ENCODE assay signal across 4 fruit fly cellular contexts in genomic region chr2L:9490788-9491187, dm6.
TF ChIP-seq lines count a peak whose summit lies in the region.

No protein-coding gene starts in this region.

TF ChIP-seq in whole organism, adult, 20 proteins besides CTCF, POLR2A, EP300 and RAD21 (continued from another document):
- TF ChIP-seq Mnt (GFP tag; optimal IDR thresholded peaks at IDR 0.05; lab: Kevin White, UChicago) = no peak

TF ChIP-seq in whole organism, embryonic, 481 proteins besides CTCF, POLR2A, EP300 and RAD21 (continued from another document and continues in another):
- TF ChIP-seq gfzf (GFP tag; optimal IDR thresholded peaks at IDR 0.05; lab: Kevin White, UChicago) = no peak
- peak; percentile 17; the same call in 1 of the 2 replicates for TF ChIP-seq Bgb (GFP tag; IDR thresholded peaks at IDR 0.05; lab: Robert Waterston, UW; ENCODE audit: partially characterized antibody)
- TF ChIP-seq pb (GFP tag; optimal IDR thresholded peaks at IDR 0.05; lab: Kevin White, UChicago) = peak; percentile 1
- peak; percentile 76; the same call in 2 of the 3 replicates for TF ChIP-seq Dbx (GFP tag; IDR thresholded peaks at IDR 0.05; lab: Robert Waterston, UW)
- TF ChIP-seq knrl (GFP tag; IDR thresholded peaks at IDR 0.05; lab: Robert Waterston, UW; ENCODE audit: partially characterized antibody) = peak; percentile 31; the same call in 1 of the 3 replicates
- peak; percentile 70 for TF ChIP-seq Asciz (GFP tag; optimal IDR thresholded peaks at IDR 0.05; lab: Kevin White, UChicago)
- no peak for TF ChIP-seq ftz-f1 (GFP tag; optimal IDR thresholded peaks at IDR 0.05; lab: Kevin White, UChicago)
- TF ChIP-seq ap (GFP tag; IDR thresholded peaks at IDR 0.05; lab: Robert Waterston, UW) = no peak
- TF ChIP-seq CG13296 (GFP tag; optimal IDR thresholded peaks at IDR 0.05; lab: Kevin White, UChicago) = peak; percentile 84
- TF ChIP-seq so (GFP tag; IDR thresholded peaks at IDR 0.05; lab: Robert Waterston, UW) = no peak; the same call in 2 of the 3 replicates
- peak; percentile 64; the same call in 1 of the 2 replicates for TF ChIP-seq Ada2b (GFP tag; IDR thresholded peaks at IDR 0.05; lab: Robert Waterston, UW)
- TF ChIP-seq CG7928 (GFP tag; optimal IDR thresholded peaks at IDR 0.05; lab: Kevin White, UChicago) = peak; percentile 86
- TF ChIP-seq CG18011 (GFP tag; optimal IDR thresholded peaks at IDR 0.05; lab: Kevin White, UChicago) = peak; percentile 95
- TF ChIP-seq Dll (GFP tag; IDR thresholded peaks at IDR 0.05; lab: Robert Waterston, UW; ENCODE audit: partially characterized antibody) = no peak
- TF ChIP-seq H2.0 (GFP tag; IDR thresholded peaks at IDR 0.05; lab: Robert Waterston, UW) = 0 out of 2 replicates have a peak, but pooled peaks have one; percentile 12
- no peak for TF ChIP-seq TFAM (GFP tag; optimal IDR thresholded peaks at IDR 0.05; lab: Kevin White, UChicago)
- TF ChIP-seq onecut (GFP tag; IDR thresholded peaks at IDR 0.05; lab: Robert Waterston, UW) = peak; percentile 69
- TF ChIP-seq CG8089 (GFP tag; optimal IDR thresholded peaks at IDR 0.05; lab: Kevin White, UChicago) = no peak
- peak; percentile 43 for TF ChIP-seq Side (GFP tag; optimal IDR thresholded peaks at IDR 0.05; lab: Kevin White, UChicago)
- TF ChIP-seq CG7271 (tag; optimal IDR thresholded peaks at IDR 0.05; lab: Kevin White, UChicago) = peak; percentile 70
- peak; percentile 70 for TF ChIP-seq Fer3 (tag; optimal IDR thresholded peaks at IDR 0.05; lab: Kevin White, UChicago)
- TF ChIP-seq CG17612 (GFP tag; IDR thresholded peaks at IDR 0.05; lab: Robert Waterston, UW) = no peak
- TF ChIP-seq CG4404 (GFP tag; IDR thresholded peaks at IDR 0.05; lab: Robert Waterston, UW) = no peak
- peak; percentile 73 for TF ChIP-seq CG13894 (tag; optimal IDR thresholded peaks at IDR 0.05; lab: Kevin White, UChicago)
- TF ChIP-seq CG3726 (GFP tag; IDR thresholded peaks at IDR 0.05; lab: Robert Waterston, UW) = 0 out of 3 replicates have a peak, but pooled peaks have one; percentile 45
- TF ChIP-seq Rx (GFP tag; IDR thresholded peaks at IDR 0.05; lab: Robert Waterston, UW) = peak; percentile 39
- no peak for TF ChIP-seq CG2202 (tag; optimal IDR thresholded peaks at IDR 0.05; lab: Kevin White, UChicago)
- TF ChIP-seq eyg (GFP tag; optimal IDR thresholded peaks at IDR 0.05; lab: Kevin White, UChicago) = no peak
- TF ChIP-seq nerfin-1 (tag; optimal IDR thresholded peaks at IDR 0.05; lab: Kevin White, UChicago) = peak; percentile 50
- no peak for TF ChIP-seq Hand (GFP tag; optimal IDR thresholded peaks at IDR 0.05; lab: Kevin White, UChicago)
- no peak for TF ChIP-seq CG12155 (GFP tag; optimal IDR thresholded peaks at IDR 0.05; lab: Kevin White, UChicago)
- TF ChIP-seq schlank (tag; optimal IDR thresholded peaks at IDR 0.05; lab: Kevin White, UChicago) = peak; percentile 48
- peak; percentile 75 for TF ChIP-seq E2f2 (GFP tag; IDR thresholded peaks at IDR 0.05; lab: Robert Waterston, UW)
- TF ChIP-seq mirr (GFP tag; optimal IDR thresholded peaks at IDR 0.05; lab: Kevin White, UChicago) = peak; percentile 75
- TF ChIP-seq NFAT (GFP tag; IDR thresholded peaks at IDR 0.05; lab: Robert Waterston, UW) = peak; percentile 77; the same call in 1 of the 2 replicates
- peak; percentile 62; the same call in 1 of the 2 replicates for TF ChIP-seq MBD-R2 (GFP tag; IDR thresholded peaks at IDR 0.05; lab: Robert Waterston, UW)
- no peak for TF ChIP-seq CG7963 (GFP tag; IDR thresholded peaks at IDR 0.05; lab: Robert Waterston, UW; ENCODE audit: partially characterized antibody)
- peak; percentile 50 for TF ChIP-seq CG4424 (GFP tag; optimal IDR thresholded peaks at IDR 0.05; lab: Kevin White, UChicago)
- TF ChIP-seq nom (GFP tag; optimal IDR thresholded peaks at IDR 0.05; lab: Kevin White, UChicago) = peak; percentile 87
- TF ChIP-seq CG33213 (GFP tag; optimal IDR thresholded peaks at IDR 0.05; lab: Kevin White, UChicago) = peak; percentile 73
- TF ChIP-seq CG3281 (GFP tag; optimal IDR thresholded peaks at IDR 0.05; lab: Kevin White, UChicago) = peak; percentile 81

TF ChIP-seq in whole organism, prepupa, 60 proteins besides CTCF, POLR2A, EP300 and RAD21 (continued from another document):
- TF ChIP-seq CG10669 (GFP tag; optimal IDR thresholded peaks at IDR 0.05; lab: Kevin White, UChicago) = peak; percentile 79
- TF ChIP-seq CG32006 (GFP tag; optimal IDR thresholded peaks at IDR 0.05; lab: Kevin White, UChicago) = no peak
- peak; percentile 85 for TF ChIP-seq CG7368 (GFP tag; optimal IDR thresholded peaks at IDR 0.05; lab: Kevin White, UChicago)
- peak; percentile 67 for TF ChIP-seq Eip75B (GFP tag; optimal IDR thresholded peaks at IDR 0.05; lab: Kevin White, UChicago)
- TF ChIP-seq Eip93F (GFP tag; optimal IDR thresholded peaks at IDR 0.05; lab: Kevin White, UChicago) = no peak
- peak; percentile 32 for TF ChIP-seq CG6276 (GFP tag; optimal IDR thresholded peaks at IDR 0.05; lab: Kevin White, UChicago)
- TF ChIP-seq CG8319 (GFP tag; optimal IDR thresholded peaks at IDR 0.05; lab: Kevin White, UChicago) = peak; percentile 73
- peak; percentile 31 for TF ChIP-seq CG11902 (GFP tag; optimal IDR thresholded peaks at IDR 0.05; lab: Kevin White, UChicago)
- peak; percentile 94 for TF ChIP-seq CG6163 (GFP tag; IDR thresholded peaks at IDR 0.05; lab: Robert Waterston, UW)
- peak; percentile 4 for TF ChIP-seq CG34406 (GFP tag; optimal IDR thresholded peaks at IDR 0.05; lab: Kevin White, UChicago)
- TF ChIP-seq Hr4 (GFP tag; optimal IDR thresholded peaks at IDR 0.05; lab: Kevin White, UChicago) = peak; percentile 41
- TF ChIP-seq fd59A (GFP tag; optimal IDR thresholded peaks at IDR 0.05; lab: Kevin White, UChicago) = no peak
- TF ChIP-seq Blimp-1 (GFP tag; optimal IDR thresholded peaks at IDR 0.05; lab: Kevin White, UChicago) = peak; percentile 76
- no peak for TF ChIP-seq CG4318 (GFP tag; optimal IDR thresholded peaks at IDR 0.05; lab: Kevin White, UChicago)
- no peak for TF ChIP-seq Sox15 (GFP tag; optimal IDR thresholded peaks at IDR 0.05; lab: Kevin White, UChicago)
- TF ChIP-seq esn (GFP tag; optimal IDR thresholded peaks at IDR 0.05; lab: Kevin White, UChicago) = peak; percentile 38
- peak; percentile 62 for TF ChIP-seq CG16779 (tag; optimal IDR thresholded peaks at IDR 0.05; lab: Kevin White, UChicago)
- TF ChIP-seq CG10631 (GFP tag; optimal IDR thresholded peaks at IDR 0.05; lab: Kevin White, UChicago) = peak; percentile 2
- peak; percentile 84 for TF ChIP-seq net (GFP tag; optimal IDR thresholded peaks at IDR 0.05; lab: Kevin White, UChicago)
- no peak for TF ChIP-seq acj6 (GFP tag; optimal IDR thresholded peaks at IDR 0.05; lab: Kevin White, UChicago)
- TF ChIP-seq Smox (GFP tag; optimal IDR thresholded peaks at IDR 0.05; lab: Kevin White, UChicago) = peak; percentile 69
- TF ChIP-seq CG3032 (tag; optimal IDR thresholded peaks at IDR 0.05; lab: Kevin White, UChicago) = peak; percentile 70
- TF ChIP-seq topi (GFP tag; optimal IDR thresholded peaks at IDR 0.05; lab: Kevin White, UChicago) = peak; percentile 87
- peak; percentile 42 for TF ChIP-seq Met (GFP tag; optimal IDR thresholded peaks at IDR 0.05; lab: Kevin White, UChicago)
- peak; percentile 82 for TF ChIP-seq svp (GFP tag; lab: Kevin White, UChicago)
- TF ChIP-seq Ets21C (GFP tag; optimal IDR thresholded peaks at IDR 0.05; lab: Kevin White, UChicago) = no peak
- peak; percentile 9 for TF ChIP-seq fkh (GFP tag; optimal IDR thresholded peaks at IDR 0.05; lab: Kevin White, UChicago)
- peak; percentile 62 for TF ChIP-seq CG11762 (GFP tag; optimal IDR thresholded peaks at IDR 0.05; lab: Kevin White, UChicago; ENCODE audit: insufficient read depth)
- TF ChIP-seq spab (GFP tag; optimal IDR thresholded peaks at IDR 0.05; lab: Kevin White, UChicago) = peak; percentile 46
- TF ChIP-seq CG9139 (GFP tag; optimal IDR thresholded peaks at IDR 0.05; lab: Kevin White, UChicago) = peak; percentile 79
- TF ChIP-seq eg (GFP tag; IDR thresholded peaks at IDR 0.05; lab: Robert Waterston, UW) = peak; percentile 82
- TF ChIP-seq CG8119 (GFP tag; IDR thresholded peaks at IDR 0.05; lab: Robert Waterston, UW) = no peak
- peak; percentile 69 for TF ChIP-seq Sox102F (GFP tag; optimal IDR thresholded peaks at IDR 0.05; lab: Kevin White, UChicago)
- TF ChIP-seq vri (GFP tag; optimal IDR thresholded peaks at IDR 0.05; lab: Kevin White, UChicago) = peak; percentile 31
- TF ChIP-seq salr (GFP tag; optimal IDR thresholded peaks at IDR 0.05; lab: Kevin White, UChicago) = no peak
- TF ChIP-seq OdsH (GFP tag; optimal IDR thresholded peaks at IDR 0.05; lab: Kevin White, UChicago) = peak; percentile 19
- peak; percentile 84 for TF ChIP-seq lz (GFP tag; optimal IDR thresholded peaks at IDR 0.05; lab: Kevin White, UChicago)
- TF ChIP-seq Eip78C (GFP tag; lab: Kevin White, UChicago) = peak; percentile 96
- no peak for TF ChIP-seq Lpt (GFP tag; optimal IDR thresholded peaks at IDR 0.05; lab: Kevin White, UChicago)
- peak; percentile 58 for TF ChIP-seq dsx (GFP tag; optimal IDR thresholded peaks at IDR 0.05; lab: Kevin White, UChicago; ENCODE audit: poor library complexity, severe bottlenecking)
- peak; percentile 52; the same call in 1 of the 2 replicates for TF ChIP-seq CG11294 (GFP tag; IDR thresholded peaks at IDR 0.05; lab: Robert Waterston, UW)

TF ChIP-seq in whole organism, wandering third instar larva, 38 proteins besides CTCF, POLR2A, EP300 and RAD21 (continued from another document):
- no peak for TF ChIP-seq Hnf4 (GFP tag; optimal IDR thresholded peaks at IDR 0.05; lab: Kevin White, UChicago)
- peak; percentile 86 for TF ChIP-seq h (GFP tag; optimal IDR thresholded peaks at IDR 0.05; lab: Kevin White, UChicago)
- no peak for TF ChIP-seq lola (GFP tag; optimal IDR thresholded peaks at IDR 0.05; lab: Kevin White, UChicago)
- TF ChIP-seq Vsx2 (GFP tag; optimal IDR thresholded peaks at IDR 0.05; lab: Kevin White, UChicago; ENCODE audit: partially characterized antibody) = no peak
- no peak for TF ChIP-seq pan (optimal IDR thresholded peaks at IDR 0.05; lab: Kevin White, UChicago)
- no peak for TF ChIP-seq Mio (GFP tag; optimal IDR thresholded peaks at IDR 0.05; lab: Kevin White, UChicago)
- TF ChIP-seq Myc (optimal IDR thresholded peaks at IDR 0.05; lab: Kevin White, UChicago) = no peak
- no peak for TF ChIP-seq N (GFP tag; optimal IDR thresholded peaks at IDR 0.05; lab: Kevin White, UChicago)
- no peak for TF ChIP-seq Dfd (GFP tag; optimal IDR thresholded peaks at IDR 0.05; lab: Kevin White, UChicago)
- TF ChIP-seq sv (GFP tag; optimal IDR thresholded peaks at IDR 0.05; lab: Kevin White, UChicago) = no peak
- TF ChIP-seq dmrt93B (GFP tag; optimal IDR thresholded peaks at IDR 0.05; lab: Kevin White, UChicago) = peak; percentile 92
- peak; percentile 92 for TF ChIP-seq CG9705 (GFP tag; optimal IDR thresholded peaks at IDR 0.05; lab: Kevin White, UChicago)
- TF ChIP-seq jim (GFP tag; optimal IDR thresholded peaks at IDR 0.05; lab: Kevin White, UChicago) = no peak
- TF ChIP-seq foxo (GFP tag; optimal IDR thresholded peaks at IDR 0.05; lab: Kevin White, UChicago) = no peak
- peak; percentile 30 to 57 for TF ChIP-seq dl (GFP tag; optimal IDR thresholded peaks at IDR 0.05; lab: Kevin White, UChicago; ENCODE audit: insufficient read depth in 1 of 2, partially characterized antibody in 2 of 2)
